Worm (Caenorhabditis elegans): Measurements from ENCODE around the gene W03H9.1.

ce11 chrII:14165430-14165929 is 15.5 kb upstream of the W03H9.1 start:
- TF ChIP-seq ama-1 (optimal IDR thresholded peaks at IDR 0.05) (no peak), hlh-6 (tag; optimal IDR thresholded peaks at IDR 0.05) (no peak), pag-3 (tag; optimal IDR thresholded peaks at IDR 0.05; ENCODE audit: borderline replicate concordance) (no peak), pqm-1 (tag; optimal IDR thresholded peaks at IDR 0.05) (no peak), F13H6.1 (tag; optimal IDR thresholded peaks at IDR 0.05) (no peak), gmeb-2 (tag; optimal IDR thresholded peaks at IDR 0.05) (no peak), syd-9 (tag; optimal IDR thresholded peaks at IDR 0.05) (no peak), hlh-13 (GFP tag; optimal IDR thresholded peaks at IDR 0.05) (no peak), pha-4 (tag; optimal IDR thresholded peaks at IDR 0.05) (no peak), tbx-2 (tag; optimal IDR thresholded peaks at IDR 0.05) (no peak), ceh-2 (tag; optimal IDR thresholded peaks at IDR 0.05) (no peak)
